Fruit fly (Drosophila melanogaster): Measurements from ENCODE around the gene CG5151.

DNA sequence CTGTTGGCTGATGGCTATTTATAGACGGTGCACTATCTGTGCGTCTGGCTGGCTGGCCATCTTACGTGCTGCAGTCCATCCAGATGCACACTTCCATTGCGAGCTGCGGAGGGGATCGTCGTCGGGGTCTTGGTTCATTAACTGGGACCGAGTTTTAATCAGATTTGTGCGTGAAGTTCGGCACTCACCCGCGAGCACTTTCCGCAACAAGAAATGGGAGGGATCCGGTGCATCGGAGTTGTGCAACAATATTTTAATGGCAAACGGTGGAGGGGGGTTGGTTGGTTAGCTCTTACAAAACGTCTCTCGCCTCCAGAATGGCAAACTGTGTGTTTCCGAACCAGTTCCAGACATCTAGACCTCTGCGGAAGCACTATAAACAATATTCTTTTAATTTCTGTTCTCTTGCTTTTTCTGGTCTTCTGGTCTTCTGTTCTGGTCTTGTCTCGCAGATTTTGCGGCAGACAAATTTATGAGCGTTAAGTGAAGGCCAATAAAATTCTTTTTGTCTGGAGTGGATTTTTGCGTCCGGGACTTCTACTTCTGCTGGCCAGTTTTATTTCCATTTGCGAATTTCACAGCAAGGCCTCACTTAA, 32.2 kb upstream of the CG5151 start:
- TF ChIP-seq pita (GFP tag; optimal IDR thresholded peaks at IDR 0.05): no peak
- no peak for TF ChIP-seq CG17361 (GFP tag; IDR thresholded peaks at IDR 0.05)
- TF ChIP-seq CG30431 (GFP tag; optimal IDR thresholded peaks at IDR 0.05): no peak
- TF ChIP-seq slou (GFP tag; optimal IDR thresholded peaks at IDR 0.05): no peak
- no peak for TF ChIP-seq tio (GFP tag; optimal IDR thresholded peaks at IDR 0.05)
- no peak for TF ChIP-seq Side (GFP tag; optimal IDR thresholded peaks at IDR 0.05)
- no peak for TF ChIP-seq unpg (GFP tag; optimal IDR thresholded peaks at IDR 0.05)
- no peak for TF ChIP-seq psq (GFP tag; optimal IDR thresholded peaks at IDR 0.05)
- TF ChIP-seq CG15696 (tag; optimal IDR thresholded peaks at IDR 0.05): no peak
- no peak for TF ChIP-seq CG8478 (optimal IDR thresholded peaks at IDR 0.05)
- TF ChIP-seq Hsf (GFP tag; optimal IDR thresholded peaks at IDR 0.05): no peak
- TF ChIP-seq CG10543 (GFP tag; optimal IDR thresholded peaks at IDR 0.05): no peak
- no peak for TF ChIP-seq Sin3A (optimal IDR thresholded peaks at IDR 0.05)
